Worm (Caenorhabditis elegans) whole organism, L4 larva: ENCODE results near the gene tba-8.

Experiments
- F49E8.2 ChIP-seq: sonication (generic microtip); optimal IDR thresholded peaks from 2 replicates; lab custom pipeline; 2016; ENCODE audit warnings: missing compliant biosample characterization, mild to moderate bottlenecking, missing genetic modification characterization, borderline replicate concordance
- ceh-62 ChIP-seq: sonication (generic microtip); optimal IDR thresholded peaks from 2 replicates; lab custom pipeline; 2017; ENCODE audit warnings: missing biosample characterization, missing genetic modification characterization
- duxl-1 ChIP-seq: sonication (generic microtip); optimal IDR thresholded peaks from 2 replicates; lab custom pipeline; 2016; ENCODE audit warnings: mild to moderate bottlenecking, missing genetic modification characterization, moderate library complexity, missing compliant biosample characterization; ENCODE audit not compliant: poor library complexity
- hlh-11 ChIP-seq: fragments of 200-800 bp; sonication (Bioruptor generic); optimal IDR thresholded peaks from 2 replicates; lab custom pipeline; 2018; ENCODE audit warnings: mild to moderate bottlenecking, missing genetic modification characterization, missing compliant biosample characterization
- mdl-1 ChIP-seq, 2 experiments: fragments of 150-350 bp in 1 of 2; sonication (generic microtip) in 1 of 2; optimal IDR thresholded peaks; 2 replicates each; lab custom pipeline; 2014 to 2017; ENCODE audit warnings: missing biosample characterization in 2 of 2, missing genetic modification characterization in 2 of 2
- mes-2 ChIP-seq: sonication (generic microtip); optimal IDR thresholded peaks from 2 replicates; lab custom pipeline; 2016; ENCODE audit warnings: missing genotype, mild to moderate bottlenecking, missing genetic modification characterization, missing compliant biosample characterization; ENCODE audit not compliant: poor library complexity, severe bottlenecking
- mxl-3 ChIP-seq: fragments of 200-800 bp; sonication (Bioruptor generic); optimal IDR thresholded peaks from 2 replicates; lab custom pipeline; 2018; ENCODE audit warnings: mild to moderate bottlenecking, missing genetic modification characterization, missing compliant biosample characterization
- nhr-11 ChIP-seq: fragments of 150-350 bp; optimal IDR thresholded peaks from 2 replicates; lab custom pipeline; 2014; ENCODE audit warnings: missing biosample characterization, missing genetic modification characterization
- nhr-25 ChIP-seq: sonication (generic microtip); optimal IDR thresholded peaks from 2 replicates; lab custom pipeline; 2017; ENCODE audit warnings: missing genetic modification characterization, mild to moderate bottlenecking, missing compliant biosample characterization, antibody characterized with exemption, moderate library complexity, borderline replicate concordance; ENCODE audit not compliant: insufficient read depth
- unc-39 ChIP-seq: sonication (generic microtip); optimal IDR thresholded peaks from 2 replicates; lab custom pipeline; 2017; ENCODE audit warnings: missing biosample characterization, missing genetic modification characterization
- zag-1 ChIP-seq: fragments of 150-350 bp; optimal IDR thresholded peaks from 2 replicates; lab custom pipeline; 2014; ENCODE audit warnings: missing biosample characterization, missing genetic modification characterization
- zip-2 ChIP-seq: fragments of 150-350 bp; optimal IDR thresholded peaks from 2 replicates; lab custom pipeline; 2014; ENCODE audit warnings: missing biosample characterization, missing genetic modification characterization

DNA sequence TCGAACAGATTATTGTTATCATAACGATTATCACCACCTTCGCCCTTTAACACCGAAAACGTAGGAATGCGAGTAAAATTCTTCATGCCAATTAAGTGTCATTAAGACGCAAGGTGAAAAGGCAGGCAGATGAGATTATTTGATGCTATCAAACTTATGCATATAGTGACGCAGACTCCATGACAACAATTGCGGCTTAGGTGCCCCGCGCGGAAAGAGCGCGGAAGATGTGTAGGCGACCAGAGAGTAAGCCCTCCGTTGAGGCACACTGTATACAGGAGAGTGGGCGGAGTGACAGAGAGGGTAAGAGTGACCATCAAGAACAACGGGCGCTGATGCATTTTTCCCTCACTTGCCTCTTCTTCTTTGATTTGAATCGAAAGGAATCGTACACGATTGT, 36.5 kb upstream of the tba-8 start:
- TF ChIP-seq unc-39 (no peak), nhr-11 (tag; lab: Kevin White, UChicago) (no peak), hlh-11 (peak; percentile 8), mxl-3 (GFP tag; lab: Kevin White, UChicago) (no peak), mdl-1 (tag; optimal IDR thresholded peaks at IDR 0.05; lab: Kevin White, UChicago) (no peak), duxl-1 (tag; lab: Kevin White, UChicago) (no peak), nhr-25 (no peak), F49E8.2 (tag; lab: Kevin White, UChicago) (no peak), mes-2 (tag; lab: Kevin White, UChicago) (no peak), ceh-62 (no peak), zag-1 (no peak), zip-2 (no peak)
